Fruit fly (Drosophila melanogaster) whole organism, prepupa: ENCODE results near the gene Gdap1.

ENCODE experiments used
- CG1621 ChIP-seq: fragments of 200-800 bp; sonication (Bioruptor generic); optimal IDR thresholded peaks from 3 replicates; lab custom pipeline; 2018; ENCODE audit warnings: missing biosample characterization, mild to moderate bottlenecking, missing genetic modification characterization
- esn ChIP-seq: fragments of 200-800 bp; sonication (Bioruptor generic); optimal IDR thresholded peaks from 2 replicates; lab custom pipeline; 2016; ENCODE audit warnings: missing biosample characterization, mild to moderate bottlenecking, missing genetic modification characterization, moderate library complexity
- fd59A ChIP-seq: fragments of 200-800 bp; sonication (Bioruptor generic); optimal IDR thresholded peaks from 2 replicates; lab custom pipeline; 2017; ENCODE audit warnings: missing biosample characterization, mild to moderate bottlenecking, missing genetic modification characterization, missing genetic modification reagents
- salr ChIP-seq, 2 experiments: fragments of 200-800 bp; sonication (Bioruptor generic); optimal IDR thresholded peaks; 3 replicates each; lab custom pipeline; 2016 to 2018; ENCODE audit warnings: missing biosample characterization in 2 of 2, missing genetic modification characterization in 2 of 2, mild to moderate bottlenecking in 1 of 2

dm6 chr3L:5188402-5188801 lies 46.6 kb downstream of the Gdap1 start:
- TF ChIP-seq CG1621 (tag; lab: Kevin White, UChicago), result no peak
- peak; percentile 29 for TF ChIP-seq fd59A (GFP tag; lab: Kevin White, UChicago)
- TF ChIP-seq esn (GFP tag; lab: Kevin White, UChicago), result peak; percentile 47
- TF ChIP-seq salr (GFP tag; optimal IDR thresholded peaks at IDR 0.05; lab: Kevin White, UChicago), result peak in 1 of 2 experiments; percentile 70
